Worm (Caenorhabditis elegans): ENCODE measurements around the gene dnj-25.

ce11 chrV:20778886-20779285 is 34.7 kb upstream of the dnj-25 start:
- TF ChIP-seq ztf-29 (GFP tag; IDR thresholded peaks at IDR 0.05) (no peak), med-1 (GFP tag; optimal IDR thresholded peaks at IDR 0.05; ENCODE audit: insufficient read depth) (no peak)

Measured in whole organism, midembryonic.